Worm (Caenorhabditis elegans): Measurements from ENCODE around the gene his-16.
"Not testable (repeated sequence)": the region's sequence is repeated elsewhere in the genome, so short reads cannot be mapped to it uniquely, and the experiment has no call there.

DNA sequence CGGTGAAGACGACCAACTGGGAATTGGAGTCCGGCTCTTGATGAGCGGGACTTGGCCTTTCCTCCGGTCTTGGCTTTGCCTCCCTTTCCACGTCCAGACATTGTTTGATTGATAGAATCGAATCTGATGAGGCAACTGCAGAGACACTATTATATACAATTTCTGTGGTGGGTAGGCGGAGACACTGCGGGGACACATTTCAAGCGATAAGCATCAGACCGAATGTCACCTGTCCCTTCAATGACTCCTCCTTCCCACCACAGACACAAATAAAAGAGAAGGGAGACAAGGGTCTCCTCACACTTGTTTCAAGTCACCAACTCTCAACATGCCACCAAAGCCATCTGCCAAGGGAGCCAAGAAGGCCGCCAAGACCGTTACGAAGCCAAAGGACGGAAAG lies at the start of gene his-16:
- TF ChIP-seq ama-1 (optimal IDR thresholded peaks at IDR 0.05); ama-1 (GFP tag; optimal IDR thresholded peaks at IDR 0.05); gei-17 (GFP tag; optimal IDR thresholded peaks at IDR 0.05); snpc-4 (GFP tag; optimal IDR thresholded peaks at IDR 0.05); snpc-4 (tag; optimal IDR thresholded peaks at IDR 0.05); tlf-1 (GFP tag; optimal IDR thresholded peaks at IDR 0.05); snpc-1.1 (tag; optimal IDR thresholded peaks at IDR 0.05; ENCODE audit: insufficient read depth); lin-54 (GFP tag; optimal IDR thresholded peaks at IDR 0.05); aptf-3 (GFP tag; IDR thresholded peaks at IDR 0.05); F10E7.11 (tag; optimal IDR thresholded peaks at IDR 0.05); nfya-1 (tag; optimal IDR thresholded peaks at IDR 0.05; ENCODE audit: borderline replicate concordance, insufficient read depth); ets-4 (GFP tag; optimal IDR thresholded peaks at IDR 0.05): not testable (repeated sequence)

Measured in whole organism, young adult.